Fruit fly (Drosophila melanogaster) whole organism, wandering third instar larva: ENCODE measurements around the gene CG42788.
A peak's percentile ranks its signal among the peaks of the same experiment; 100 is the strongest.

Experiments
- CG32264 ChIP-seq: fragments of 200-800 bp; sonication (Bioruptor generic); optimal IDR thresholded peaks from 2 replicates; lab custom pipeline; 2016; ENCODE audit warnings: missing biosample characterization, missing genetic modification characterization
- CG9705 ChIP-seq: fragments of 200-800 bp; sonication (Bioruptor generic); optimal IDR thresholded peaks from 2 replicates; lab custom pipeline; 2018; ENCODE audit warnings: missing biosample characterization, mild to moderate bottlenecking, missing genetic modification characterization
- Dfd ChIP-seq: fragments of >200 bp; optimal IDR thresholded peaks from 2 replicates; lab custom pipeline; 2017; ENCODE audit warnings: missing biosample characterization, missing genetic modification characterization
- Dif ChIP-seq: fragments of 200-275, 200-300 bp; sonication (Bioruptor generic); optimal IDR thresholded peaks from 2 replicates; lab custom pipeline; 2018; ENCODE audit warnings: missing biosample characterization, missing genetic modification characterization; ENCODE audit not compliant: partially characterized antibody
- GATAd ChIP-seq: sonication (Bioruptor generic); optimal IDR thresholded peaks from 2 replicates; lab custom pipeline; 2016; ENCODE audit warnings: missing biosample characterization, missing genetic modification characterization
- HLH106 ChIP-seq: fragments of 200-800 bp; optimal IDR thresholded peaks from 3 replicates; lab custom pipeline; 2019; ENCODE audit warnings: missing biosample characterization, mild to moderate bottlenecking, missing genetic modification characterization, moderate library complexity
- Hnf4 ChIP-seq: fragments of 200-800 bp; sonication (Bioruptor generic); optimal IDR thresholded peaks from 2 replicates; lab custom pipeline; 2016; ENCODE audit warnings: missing biosample characterization, mild to moderate bottlenecking, missing genetic modification characterization
- Hr78 ChIP-seq: fragments of >200 bp; optimal IDR thresholded peaks from 2 replicates; lab custom pipeline; 2017; ENCODE audit warnings: missing biosample characterization, missing genetic modification characterization
- Hr83 ChIP-seq: fragments of 200-300 bp; sonication (Bioruptor generic); optimal IDR thresholded peaks from 2 replicates; lab custom pipeline; 2016; ENCODE audit warnings: missing biosample characterization, mild to moderate bottlenecking, missing genetic modification characterization, moderate library complexity; ENCODE audit not compliant: poor library complexity, severe bottlenecking
- Jra ChIP-seq: sonication (Bioruptor generic); optimal IDR thresholded peaks from 2 replicates; lab custom pipeline; 2016; ENCODE audit warnings: missing biosample characterization, missing genetic modification characterization
- Mio ChIP-seq: sonication (Bioruptor generic); optimal IDR thresholded peaks from 2 replicates; lab custom pipeline; 2016; ENCODE audit warnings: missing biosample characterization, missing genetic modification characterization
- Myc ChIP-seq: fragments of >200 bp; optimal IDR thresholded peaks from 2 replicates; lab custom pipeline; 2017
- OdsH ChIP-seq: fragments of 200-800 bp; sonication (Bioruptor generic); optimal IDR thresholded peaks from 2 replicates; lab custom pipeline; 2016; ENCODE audit warnings: missing biosample characterization, mild to moderate bottlenecking, missing genetic modification characterization
- Rel ChIP-seq, 2 experiments: fragments of 200-800 bp; sonication (Bioruptor generic) in 1 of 2; optimal IDR thresholded peaks; 2 replicates in 1 of 2; 3 replicates in 1 of 2; lab custom pipeline; 2016 to 2019; ENCODE audit warnings: mild to moderate bottlenecking in 2 of 2, missing biosample characterization in 2 of 2, missing genetic modification characterization in 2 of 2, moderate library complexity in 1 of 2
- Sp1 ChIP-seq: fragments of 200-800 bp; sonication (Bioruptor generic); optimal IDR thresholded peaks from 3 replicates; lab custom pipeline; 2019; ENCODE audit warnings: missing biosample characterization, mild to moderate bottlenecking, missing genetic modification characterization, moderate library complexity
- Vsx2 ChIP-seq: fragments of 200-300, 225-300 bp; sonication (Bioruptor generic); optimal IDR thresholded peaks from 2 replicates; lab custom pipeline; 2018; ENCODE audit warnings: missing biosample characterization, missing genetic modification characterization; ENCODE audit not compliant: partially characterized antibody
- br ChIP-seq: fragments of 200-800 bp; sonication (Bioruptor generic); optimal IDR thresholded peaks from 2 replicates; lab custom pipeline; 2016; ENCODE audit warnings: missing biosample characterization, missing genetic modification characterization
- brk ChIP-seq: fragments of 200-800 bp; sonication (Bioruptor generic); optimal IDR thresholded peaks from 2 replicates; lab custom pipeline; 2016; ENCODE audit warnings: missing biosample characterization, mild to moderate bottlenecking, missing genetic modification characterization
- dl ChIP-seq, 2 experiments: fragments of 175-275, 200-275 bp in 1 of 2; fragments of 200-275 bp in 1 of 2; sonication (Bioruptor generic); optimal IDR thresholded peaks; lab custom pipeline; 2018; ENCODE audit warnings: mild to moderate bottlenecking in 2 of 2, missing biosample characterization in 2 of 2, missing genetic modification characterization in 2 of 2, moderate library complexity in 2 of 2; ENCODE audit not compliant: partially characterized antibody in 2 of 2, insufficient read depth in 1 of 2
- dmrt93B ChIP-seq: fragments of 200-800 bp; sonication (Bioruptor generic); optimal IDR thresholded peaks from 2 replicates; lab custom pipeline; 2018; ENCODE audit warnings: missing biosample characterization, mild to moderate bottlenecking, missing genetic modification characterization
- foxo ChIP-seq, 2 experiments: fragments of 200-800 bp; sonication (Bioruptor generic); optimal IDR thresholded peaks; 2 replicates in 1 of 2; 3 replicates in 1 of 2; lab custom pipeline; 2016 to 2017; ENCODE audit warnings: missing biosample characterization in 2 of 2, missing genetic modification characterization in 2 of 2
- fru ChIP-seq: fragments of 200-800 bp; sonication (Bioruptor generic); optimal IDR thresholded peaks from 3 replicates; lab custom pipeline; 2016; ENCODE audit warnings: missing biosample characterization, mild to moderate bottlenecking, missing genetic modification characterization
- h ChIP-seq: fragments of 200-800 bp; sonication (Bioruptor generic); optimal IDR thresholded peaks from 3 replicates; lab custom pipeline; 2016; ENCODE audit warnings: missing biosample characterization, mild to moderate bottlenecking, missing genetic modification characterization
- jim ChIP-seq: fragments of 175-275, 200-325 bp; sonication (Bioruptor generic); optimal IDR thresholded peaks from 2 replicates; lab custom pipeline; 2016; ENCODE audit warnings: missing biosample characterization, mild to moderate bottlenecking, missing genetic modification characterization
- lola ChIP-seq: fragments of >200 bp; optimal IDR thresholded peaks from 2 replicates; lab custom pipeline; 2017; ENCODE audit warnings: missing biosample characterization, missing genetic modification characterization
- pan ChIP-seq: fragments of >200 bp; optimal IDR thresholded peaks from 2 replicates; lab custom pipeline; 2017
- rgr ChIP-seq: fragments of 200-800 bp; sonication (Bioruptor generic); optimal IDR thresholded peaks from 3 replicates; lab custom pipeline; 2016; ENCODE audit warnings: missing biosample characterization, mild to moderate bottlenecking, missing genetic modification characterization
- sage ChIP-seq: fragments of 200-800 bp; sonication (Bioruptor generic); optimal IDR thresholded peaks from 2 replicates; lab custom pipeline; 2016; ENCODE audit warnings: missing biosample characterization, mild to moderate bottlenecking, missing genetic modification characterization
- sv ChIP-seq: fragments of 200-800 bp; sonication (Bioruptor generic); optimal IDR thresholded peaks from 3 replicates; lab custom pipeline; 2016; ENCODE audit warnings: missing biosample characterization, missing genetic modification characterization
- tai ChIP-seq: sonication (Bioruptor generic); optimal IDR thresholded peaks from 2 replicates; lab custom pipeline; 2016; ENCODE audit warnings: missing biosample characterization, missing genetic modification characterization
- usp ChIP-seq: fragments of >200 bp; optimal IDR thresholded peaks from 2 replicates; lab custom pipeline; 2017; ENCODE audit warnings: missing biosample characterization, missing genetic modification characterization
- woc ChIP-seq: sonication (Bioruptor generic); optimal IDR thresholded peaks from 2 replicates; lab custom pipeline; 2016; ENCODE audit warnings: missing biosample characterization, mild to moderate bottlenecking, missing genetic modification characterization

CG42788 gene

DNA sequence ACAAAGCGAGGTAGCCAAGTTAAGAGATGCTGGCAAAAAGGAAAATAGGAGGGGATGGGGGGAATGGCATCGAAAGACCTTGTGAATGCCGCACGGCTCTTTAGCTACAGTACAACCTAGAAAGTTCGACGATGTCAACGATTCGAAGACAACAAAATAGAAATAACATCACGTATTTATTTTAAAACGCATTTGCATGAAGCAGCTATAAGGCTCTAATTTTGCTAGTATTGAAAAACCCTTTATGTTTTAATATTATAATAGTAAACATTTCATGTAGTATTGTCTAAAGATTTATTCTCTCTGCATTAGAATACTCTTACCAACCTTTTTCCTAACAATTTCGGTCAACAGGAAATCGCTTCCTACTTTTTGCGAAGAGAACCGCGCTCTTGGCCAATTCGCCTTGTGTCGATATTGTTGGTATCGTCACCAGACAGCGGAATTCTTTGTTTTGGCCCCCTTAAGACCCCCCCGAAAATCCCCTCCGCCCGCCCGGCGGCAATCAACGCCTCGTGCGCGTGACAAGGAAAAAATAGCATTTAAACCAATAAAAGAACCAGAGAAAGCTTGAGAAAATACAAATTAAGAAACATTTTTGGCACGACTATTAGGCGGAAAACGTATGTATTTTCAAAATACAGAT is 47.1 kb downstream of the CG42788 start:
- TF ChIP-seq CG32264 (GFP tag; lab: Kevin White, UChicago) (no peak), foxo (GFP tag; optimal IDR thresholded peaks at IDR 0.05; lab: Kevin White, UChicago) (peak in 1 of 2 experiments; percentile 4), pan (lab: Kevin White, UChicago) (no peak), h (GFP tag; lab: Kevin White, UChicago) (peak; percentile 48), OdsH (GFP tag; lab: Kevin White, UChicago) (no peak), usp (GFP tag; lab: Kevin White, UChicago) (no peak)

DNA sequence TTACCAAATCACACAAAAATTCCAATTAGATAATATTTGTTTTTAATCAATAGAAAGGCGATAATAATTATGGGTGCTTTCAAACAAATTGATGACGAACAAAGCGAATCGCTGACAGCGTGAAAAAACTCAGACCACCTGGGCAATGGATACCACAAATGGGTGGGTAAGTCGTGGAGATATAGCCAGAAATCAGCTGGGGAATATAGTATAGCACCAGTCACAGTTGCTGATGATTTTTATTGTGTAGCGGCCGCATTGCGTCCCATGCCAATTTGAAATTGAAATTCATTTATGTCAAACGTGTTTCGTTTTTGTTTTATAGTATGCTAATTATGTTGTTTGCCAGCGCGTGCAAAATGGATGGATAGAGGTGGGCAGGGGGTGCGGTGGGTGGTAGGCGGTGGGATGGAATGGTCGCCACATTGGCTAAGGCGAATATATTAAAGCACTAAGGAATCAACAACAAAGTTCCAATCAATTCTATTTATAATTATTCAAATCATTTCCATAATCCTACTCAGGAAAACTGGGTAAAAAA is 48.0 kb downstream of the CG42788 start:
- TF ChIP-seq OdsH (GFP tag; lab: Kevin White, UChicago) (no peak), Dfd (no peak), lola (GFP tag; lab: Kevin White, UChicago) (no peak), CG9705 (GFP tag; lab: Kevin White, UChicago) (no peak), br (GFP tag; lab: Kevin White, UChicago) (no peak), HLH106 (no peak), Hr78 (GFP tag; lab: Kevin White, UChicago) (no peak), CG32264 (GFP tag; lab: Kevin White, UChicago) (no peak), sage (no peak), Mio (GFP tag; lab: Kevin White, UChicago) (no peak), foxo (GFP tag; optimal IDR thresholded peaks at IDR 0.05; lab: Kevin White, UChicago) (no peak), rgr (GFP tag; lab: Kevin White, UChicago) (no peak), jim (GFP tag; lab: Kevin White, UChicago) (no peak), Vsx2 (GFP tag; lab: Kevin White, UChicago) (no peak), Sp1 (GFP tag; lab: Kevin White, UChicago) (no peak), tai (GFP tag; lab: Kevin White, UChicago) (no peak), woc (no peak), pan (lab: Kevin White, UChicago) (no peak), Hnf4 (GFP tag; lab: Kevin White, UChicago) (no peak), brk (GFP tag; lab: Kevin White, UChicago) (no peak)
- TF ChIP-seq, all 38 proteins: peak for 0

DNA sequence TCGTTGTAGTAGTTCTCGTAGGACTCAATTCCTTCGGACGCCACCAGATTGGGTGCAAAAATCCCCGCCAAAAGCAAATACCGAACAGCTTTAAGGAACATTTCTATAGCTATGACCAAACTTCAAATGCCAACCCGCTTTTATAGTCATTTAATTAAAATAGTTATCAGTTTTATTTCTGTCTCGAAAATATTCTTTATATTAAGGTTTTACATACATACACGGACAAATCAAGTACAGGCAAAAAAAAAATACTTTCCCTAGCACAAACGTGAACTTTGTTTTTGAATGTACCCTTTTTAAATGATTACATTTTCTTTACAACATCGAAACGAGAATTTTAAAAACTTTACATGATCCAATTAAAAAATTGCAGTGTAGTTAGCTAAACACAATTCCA is 52.5 kb downstream of the CG42788 start, which contains the start of gene CG6974:
TSS of gene CG6974 (minus strand) at position 101 of the 400 bp plus-strand sequence.
- no peak for TF ChIP-seq Jra (GFP tag; lab: Kevin White, UChicago)
- TF ChIP-seq Myc (lab: Kevin White, UChicago): no peak
- TF ChIP-seq Mio (GFP tag; lab: Kevin White, UChicago): no peak
- TF ChIP-seq h (GFP tag; lab: Kevin White, UChicago): no peak
- no peak for TF ChIP-seq sv (GFP tag; lab: Kevin White, UChicago)
- TF ChIP-seq Hnf4 (GFP tag; lab: Kevin White, UChicago): no peak
- TF ChIP-seq GATAd (GFP tag; lab: Kevin White, UChicago): no peak
- no peak for TF ChIP-seq usp (GFP tag; lab: Kevin White, UChicago)
- no peak for TF ChIP-seq Dif
- no peak for TF ChIP-seq foxo (GFP tag; optimal IDR thresholded peaks at IDR 0.05; lab: Kevin White, UChicago)
- TF ChIP-seq tai (GFP tag; lab: Kevin White, UChicago): no peak
- TF ChIP-seq Rel (GFP tag; optimal IDR thresholded peaks at IDR 0.05; lab: Kevin White, UChicago): no peak
- TF ChIP-seq Rel (tag; optimal IDR thresholded peaks at IDR 0.05; lab: Kevin White, UChicago): no peak
- TF ChIP-seq pan (lab: Kevin White, UChicago): no peak
- TF ChIP-seq Hr78 (GFP tag; lab: Kevin White, UChicago): no peak
- TF ChIP-seq dmrt93B: no peak
- no peak for TF ChIP-seq dl (GFP tag; optimal IDR thresholded peaks at IDR 0.05; lab: Kevin White, UChicago; ENCODE audit: insufficient read depth in 1 of 2, partially characterized antibody in 2 of 2)
- TF ChIP-seq HLH106: no peak
- TF ChIP-seq Hr83 (GFP tag; lab: Kevin White, UChicago): no peak

DNA sequence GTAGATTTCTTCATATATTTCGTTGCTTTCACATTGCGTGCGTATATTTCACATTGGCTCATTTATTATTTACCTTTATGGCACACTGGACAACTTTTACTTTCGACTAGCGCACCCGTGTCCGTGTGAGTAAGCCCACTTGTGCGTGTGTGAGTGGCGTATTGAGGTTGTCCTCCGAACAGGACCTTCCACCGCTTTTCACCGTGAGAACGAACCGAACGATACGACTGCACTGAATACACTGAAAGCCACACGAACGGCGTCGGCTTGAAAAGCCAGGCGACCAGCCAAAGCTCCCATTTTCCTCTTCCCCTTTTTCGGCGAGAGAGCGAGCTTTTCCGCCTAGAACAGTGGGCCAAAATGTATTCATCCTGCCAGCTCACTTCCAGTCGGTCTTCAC is 54.8 kb downstream of the CG42788 start, which contains the start of gene dpr9:
TSS of gene dpr9 (minus strand) at position 244 of the 400 bp plus-strand sequence.
- TF ChIP-seq Rel (GFP tag; optimal IDR thresholded peaks at IDR 0.05; lab: Kevin White, UChicago): no peak
- no peak for TF ChIP-seq Rel (tag; optimal IDR thresholded peaks at IDR 0.05; lab: Kevin White, UChicago)
- no peak for TF ChIP-seq usp (GFP tag; lab: Kevin White, UChicago)
- no peak for TF ChIP-seq fru (GFP tag; lab: Kevin White, UChicago)
